Worm (Caenorhabditis elegans) whole organism, L1 larva: ENCODE results near the gene C25H3.7.

Experiments used
- ces-1 ChIP-seq: fragments of 150-350 bp; optimal IDR thresholded peaks from 2 replicates; lab custom pipeline; 2014; ENCODE audit warnings: missing biosample characterization, missing genetic modification reagents, missing genetic modification characterization
- egl-13 ChIP-seq: sonication (generic microtip); optimal IDR thresholded peaks from 2 replicates; lab custom pipeline; 2016; ENCODE audit warnings: missing genotype, missing genetic modification reagents, missing genetic modification characterization, missing compliant biosample characterization
- jun-1 ChIP-seq: fragments of 150-350 bp; optimal IDR thresholded peaks from 2 replicates; lab custom pipeline; 2014; ENCODE audit warnings: missing biosample characterization, missing genetic modification reagents, missing genetic modification characterization
- mep-1 ChIP-seq: fragments of 150-350 bp; optimal IDR thresholded peaks from 2 replicates; lab custom pipeline; 2014; ENCODE audit warnings: missing biosample characterization, missing genetic modification characterization
- nhr-237 ChIP-seq: fragments of 150-350 bp; optimal IDR thresholded peaks from 2 replicates; lab custom pipeline; 2014; ENCODE audit warnings: missing biosample characterization, missing genetic modification characterization
- nhr-77 ChIP-seq: fragments of 150-350 bp; optimal IDR thresholded peaks from 2 replicates; lab custom pipeline; 2014; ENCODE audit warnings: missing biosample characterization, missing genetic modification characterization
- pag-3 ChIP-seq: sonication (generic microtip); optimal IDR thresholded peaks from 2 replicates; lab custom pipeline; 2017; ENCODE audit warnings: missing genetic modification characterization, mild to moderate bottlenecking, missing compliant biosample characterization, antibody characterized with exemption, borderline replicate concordance; ENCODE audit not compliant: insufficient read depth
- vab-15 ChIP-seq: sonication (generic microtip); optimal IDR thresholded peaks from 2 replicates; lab custom pipeline; 2017; ENCODE audit warnings: missing genotype, mild to moderate bottlenecking, missing genetic modification characterization, missing compliant biosample characterization

DNA sequence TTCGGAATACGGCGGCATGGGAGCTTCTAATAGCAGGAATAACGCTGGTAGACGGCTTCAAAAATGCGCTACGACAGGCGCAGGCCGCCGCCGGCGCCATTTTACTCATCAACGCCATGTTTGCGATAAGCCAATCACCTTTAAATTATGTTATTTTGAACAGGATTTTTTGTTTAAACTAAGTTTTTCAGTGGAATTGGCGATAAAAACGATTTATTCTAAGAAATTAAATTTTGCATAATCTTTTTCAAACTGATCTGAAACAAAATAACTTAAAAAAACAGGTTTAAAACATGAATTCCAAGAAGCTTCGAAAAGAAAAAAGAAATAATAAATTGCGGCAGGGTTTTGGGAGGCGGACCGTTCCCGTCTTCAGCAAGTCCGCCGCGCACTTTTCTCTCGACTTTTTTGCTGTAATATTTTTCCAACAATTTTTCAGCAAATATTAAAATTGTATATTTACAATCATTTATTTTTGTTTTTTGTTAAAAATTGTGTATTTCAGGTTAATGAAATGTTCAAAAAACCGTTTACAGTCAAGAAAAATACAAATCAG lies 22.6 kb upstream of the C25H3.7 start, which contains the start of the genes ndub-5 and eif-2D:
- no peak for TF ChIP-seq nhr-237
- no peak for TF ChIP-seq pag-3 (tag; lab: Kevin White, UChicago)
- TF ChIP-seq ces-1 (GFP tag; lab: Kevin White, UChicago) = no peak
- TF ChIP-seq egl-13 (tag; lab: Kevin White, UChicago) = no peak
- TF ChIP-seq jun-1 (tag; lab: Kevin White, UChicago) = no peak
- TF ChIP-seq vab-15 = no peak
- no peak for TF ChIP-seq nhr-77 (tag; lab: Kevin White, UChicago)
- TF ChIP-seq mep-1 (tag; lab: Kevin White, UChicago) = no peak
